Fruit fly (Drosophila melanogaster) whole organism, embryonic: ENCODE results near the gene Pisd.

Source experiments
- ATbp ChIP-seq: fragments of 200-800 bp; sonication (Bioruptor generic); optimal IDR thresholded peaks from 2 replicates; lab custom pipeline; 2017; ENCODE audit warnings: missing biosample characterization, mild to moderate bottlenecking, missing genetic modification characterization, missing genetic modification reagents
- CG10147 ChIP-seq: fragments of 200-800 bp; sonication (Bioruptor generic); optimal IDR thresholded peaks from 2 replicates; lab custom pipeline; 2019; ENCODE audit warnings: missing biosample characterization, mild to moderate bottlenecking, missing genetic modification characterization, moderate library complexity
- CG10431 ChIP-seq: fragments of 200-800 bp; sonication (Bioruptor generic); optimal IDR thresholded peaks from 3 replicates; lab custom pipeline; 2018; ENCODE audit warnings: missing biosample characterization, mild to moderate bottlenecking, missing genetic modification characterization
- CG12219 ChIP-seq: fragments of 200-800 bp; sonication (Bioruptor generic); optimal IDR thresholded peaks from 3 replicates; lab custom pipeline; 2018; ENCODE audit warnings: missing biosample characterization, mild to moderate bottlenecking, missing genetic modification characterization
- CG13123 ChIP-seq: fragments of 200-800 bp; sonication (Bioruptor generic); optimal IDR thresholded peaks from 2 replicates; lab custom pipeline; 2016; ENCODE audit warnings: missing biosample characterization, missing genetic modification characterization
- CG14965 ChIP-seq: fragments of 200-800 bp; sonication (Bioruptor generic); optimal IDR thresholded peaks from 2 replicates; lab custom pipeline; 2016; ENCODE audit warnings: missing biosample characterization, missing genetic modification characterization, borderline replicate concordance
- CG15073 ChIP-seq: fragments of 200-800 bp; sonication (Bioruptor generic); optimal IDR thresholded peaks from 2 replicates; lab custom pipeline; 2016; ENCODE audit warnings: missing biosample characterization, missing genetic modification characterization
- CG17361 ChIP-seq: fragments of 200-800 bp; sonication (Bioruptor generic); IDR thresholded peaks from 3 replicates; pipeline ENCODE4 v1.3.6; 2022; ENCODE audit warnings: missing biosample characterization, missing genetic modification characterization
- CG17385 ChIP-seq: fragments of 200-800 bp; sonication (Bioruptor generic); optimal IDR thresholded peaks from 3 replicates; lab custom pipeline; 2018; ENCODE audit warnings: missing biosample characterization, mild to moderate bottlenecking, missing genetic modification characterization
- CG18262 ChIP-seq: fragments of 200-800 bp; optimal IDR thresholded peaks from 3 replicates; lab custom pipeline; 2019; ENCODE audit warnings: missing biosample characterization, mild to moderate bottlenecking, missing genetic modification characterization, moderate library complexity
- CG18764 ChIP-seq: fragments of 200-800 bp; sonication (Bioruptor generic); optimal IDR thresholded peaks from 3 replicates; lab custom pipeline; 2016; ENCODE audit warnings: missing biosample characterization, missing genetic modification characterization
- CG2889 ChIP-seq: fragments of 200-800 bp; sonication (Bioruptor generic); IDR thresholded peaks from 3 replicates; pipeline ENCODE4 v1.3.6; 2022; ENCODE audit warnings: missing biosample characterization, missing genetic modification characterization
- CG34224 ChIP-seq: fragments of 200-800 bp; sonication (Bioruptor generic); IDR thresholded peaks from 3 replicates; pipeline ENCODE4 v1.3.6; 2022; ENCODE audit warnings: missing biosample characterization, missing genetic modification characterization; ENCODE audit not compliant: partially characterized antibody
- CG42726 ChIP-seq: fragments of 200-800 bp; sonication (Bioruptor generic); IDR thresholded peaks from 2 replicates; pipeline ENCODE4 v1.3.6; 2022; ENCODE audit warnings: missing biosample characterization, missing genetic modification characterization; ENCODE audit not compliant: partially characterized antibody
- CG6654 ChIP-seq: fragments of 200-800 bp; sonication (Bioruptor generic); optimal IDR thresholded peaks from 2 replicates; lab custom pipeline; 2017; ENCODE audit warnings: missing biosample characterization, mild to moderate bottlenecking, missing genetic modification characterization
- CG6683 ChIP-seq: fragments of 200-800 bp; sonication (Bioruptor generic); optimal IDR thresholded peaks from 2 replicates; lab custom pipeline; 2017; ENCODE audit warnings: missing biosample characterization, mild to moderate bottlenecking, missing genetic modification characterization, missing genetic modification reagents
- CG6765 ChIP-seq: fragments of 200-800 bp; sonication (Bioruptor generic); optimal IDR thresholded peaks from 3 replicates; lab custom pipeline; 2017; ENCODE audit warnings: missing biosample characterization, mild to moderate bottlenecking, missing genetic modification characterization
- CG7987 ChIP-seq: fragments of 200-800 bp; sonication (Bioruptor generic); optimal IDR thresholded peaks from 2 replicates; lab custom pipeline; 2018; ENCODE audit warnings: missing biosample characterization, mild to moderate bottlenecking, missing genetic modification characterization, moderate library complexity
- CG9215 ChIP-seq: fragments of 200-800 bp; sonication (Bioruptor generic); IDR thresholded peaks from 2 replicates; pipeline ENCODE4 v1.3.6; 2022; ENCODE audit warnings: missing biosample characterization, missing genetic modification characterization
- CHES-1-like ChIP-seq: fragments of 200-800 bp; sonication (Bioruptor generic); optimal IDR thresholded peaks from 2 replicates; lab custom pipeline; 2016; ENCODE audit warnings: missing biosample characterization, missing genetic modification characterization
- Camta ChIP-seq: fragments of 200-800 bp; sonication (Bioruptor generic); optimal IDR thresholded peaks from 2 replicates; lab custom pipeline; 2016; ENCODE audit warnings: missing biosample characterization, missing genetic modification characterization
- CoRest ChIP-seq: fragments of 200-800 bp; sonication (Bioruptor generic); optimal IDR thresholded peaks from 3 replicates; lab custom pipeline; 2018; ENCODE audit warnings: missing biosample characterization, mild to moderate bottlenecking, missing genetic modification characterization, moderate library complexity
- Dbx ChIP-seq: fragments of 200-800 bp; sonication (Bioruptor generic); IDR thresholded peaks from 3 replicates; pipeline ENCODE4 v1.3.6; 2022; ENCODE audit warnings: missing biosample characterization, missing genetic modification characterization
- Doc2 ChIP-seq: fragments of 200-800 bp; sonication (Bioruptor generic); IDR thresholded peaks from 2 replicates; pipeline ENCODE4 v1.3.6; 2022; ENCODE audit warnings: missing biosample characterization, missing genetic modification characterization
- Dref ChIP-seq: fragments of 200-800 bp; sonication (Bioruptor generic); IDR thresholded peaks from 2 replicates; pipeline ENCODE4 v1.3.6; 2022; ENCODE audit warnings: missing biosample characterization, missing genetic modification characterization
- Fer1 ChIP-seq: fragments of 200-800 bp; sonication (Bioruptor generic); optimal IDR thresholded peaks from 2 replicates; lab custom pipeline; 2017; ENCODE audit warnings: missing biosample characterization, mild to moderate bottlenecking, missing genetic modification characterization
- Fer2 ChIP-seq: fragments of 200-800 bp; sonication (Bioruptor generic); optimal IDR thresholded peaks from 2 replicates; lab custom pipeline; 2018; ENCODE audit warnings: missing biosample characterization, mild to moderate bottlenecking, missing genetic modification characterization, moderate library complexity
- Hr3 ChIP-seq: fragments of 200-800 bp; sonication (Bioruptor generic); optimal IDR thresholded peaks from 3 replicates; lab custom pipeline; 2016; ENCODE audit warnings: missing biosample characterization, missing genetic modification characterization
- Lpt ChIP-seq: fragments of >200 bp; optimal IDR thresholded peaks from 2 replicates; lab custom pipeline; 2018; ENCODE audit warnings: missing biosample characterization, missing genetic modification characterization
- Max ChIP-seq: fragments of 200-800 bp; sonication (Bioruptor generic); optimal IDR thresholded peaks from 2 replicates; lab custom pipeline; 2016; ENCODE audit warnings: missing biosample characterization, mild to moderate bottlenecking, missing genetic modification characterization
- Mes4 ChIP-seq: fragments of 200-800 bp; sonication (Bioruptor generic); optimal IDR thresholded peaks from 2 replicates; lab custom pipeline; 2016; ENCODE audit warnings: missing biosample characterization, missing genetic modification characterization
- NC2α ChIP-seq: fragments of 200-800 bp; sonication (Bioruptor generic); optimal IDR thresholded peaks from 2 replicates; lab custom pipeline; 2016; ENCODE audit warnings: missing biosample characterization, missing genetic modification characterization
- Nf-YA ChIP-seq: fragments of 200-800 bp; sonication (Bioruptor generic); IDR thresholded peaks from 2 replicates; pipeline ENCODE4 v1.3.6; 2022; ENCODE audit warnings: missing biosample characterization, missing genetic modification characterization
- Optix ChIP-seq: fragments of 200-800 bp; sonication (Bioruptor generic); IDR thresholded peaks from 3 replicates; pipeline ENCODE4 v1.3.6; 2022; ENCODE audit warnings: missing biosample characterization, missing genetic modification characterization
- ab ChIP-seq: fragments of 200-800 bp; sonication (Bioruptor generic); optimal IDR thresholded peaks from 2 replicates; lab custom pipeline; 2016; ENCODE audit warnings: missing biosample characterization, missing genetic modification characterization
- ara ChIP-seq: fragments of 200-800 bp; sonication (Bioruptor generic); IDR thresholded peaks from 2 replicates; pipeline ENCODE4 v1.3.6; 2022; ENCODE audit warnings: missing biosample characterization, missing genetic modification characterization
- ash1 ChIP-seq: fragments of 200-800 bp; sonication (Bioruptor generic); optimal IDR thresholded peaks from 2 replicates; lab custom pipeline; 2018; ENCODE audit warnings: missing biosample characterization, mild to moderate bottlenecking, missing genetic modification characterization
- chif ChIP-seq, 2 experiments: fragments of 200-800 bp; sonication (Bioruptor generic); optimal IDR thresholded peaks; 3 replicates each; lab custom pipeline; 2016; ENCODE audit warnings: missing biosample characterization in 2 of 2, missing genetic modification characterization in 2 of 2
- dati ChIP-seq: fragments of 200-800 bp; sonication (Bioruptor generic); IDR thresholded peaks from 2 replicates; pipeline ENCODE4 v1.3.6; 2022; ENCODE audit warnings: missing biosample characterization, missing genetic modification characterization
- exex ChIP-seq: fragments of 200-800 bp; sonication (Bioruptor generic); optimal IDR thresholded peaks from 4 replicates; lab custom pipeline; 2018; ENCODE audit warnings: missing biosample characterization, mild to moderate bottlenecking, missing genetic modification characterization, moderate library complexity
- fd96Cb ChIP-seq: fragments of 200-800 bp; sonication (Bioruptor generic); optimal IDR thresholded peaks from 2 replicates; lab custom pipeline; 2018; ENCODE audit warnings: missing biosample characterization, mild to moderate bottlenecking, missing genetic modification characterization, moderate library complexity
- gsb-n ChIP-seq: fragments of 200-800 bp; sonication (Bioruptor generic); optimal IDR thresholded peaks from 3 replicates; lab custom pipeline; 2018; ENCODE audit warnings: missing biosample characterization, mild to moderate bottlenecking, missing genetic modification characterization
- maf-S ChIP-seq: fragments of 200-800 bp; sonication (Bioruptor generic); optimal IDR thresholded peaks from 2 replicates; lab custom pipeline; 2016; ENCODE audit warnings: missing biosample characterization, missing genetic modification characterization
- mirr ChIP-seq: fragments of 200-800 bp; sonication (Bioruptor generic); optimal IDR thresholded peaks from 3 replicates; lab custom pipeline; 2018; ENCODE audit warnings: missing biosample characterization, mild to moderate bottlenecking, missing genetic modification characterization
- mld ChIP-seq: fragments of 200-800 bp; sonication (Bioruptor generic); IDR thresholded peaks from 3 replicates; pipeline ENCODE4 v1.3.6; 2022; ENCODE audit warnings: missing biosample characterization, missing genetic modification characterization; ENCODE audit not compliant: partially characterized antibody
- nom ChIP-seq: fragments of 200-800 bp; sonication (Bioruptor generic); optimal IDR thresholded peaks from 2 replicates; lab custom pipeline; 2017; ENCODE audit warnings: missing biosample characterization, missing genetic modification characterization, mild to moderate bottlenecking, moderate library complexity, missing genetic modification reagents
- psq ChIP-seq: fragments of 200-800 bp; sonication (Bioruptor generic); optimal IDR thresholded peaks from 2 replicates; lab custom pipeline; 2017; ENCODE audit warnings: missing biosample characterization, missing genetic modification characterization
- shn ChIP-seq: fragments of 200-800 bp; sonication (Bioruptor generic); optimal IDR thresholded peaks from 3 replicates; lab custom pipeline; 2016; ENCODE audit warnings: missing biosample characterization, missing genetic modification characterization
- tin ChIP-seq: fragments of 200-800 bp; sonication (Bioruptor generic); optimal IDR thresholded peaks from 3 replicates; lab custom pipeline; 2016; ENCODE audit warnings: missing biosample characterization, missing genetic modification characterization
- wek ChIP-seq: fragments of 200-800 bp; sonication (Bioruptor generic); optimal IDR thresholded peaks from 3 replicates; lab custom pipeline; 2018; ENCODE audit warnings: missing biosample characterization, mild to moderate bottlenecking, missing genetic modification characterization, moderate library complexity
- z ChIP-seq: fragments of 200-800 bp; sonication (Bioruptor generic); IDR thresholded peaks from 3 replicates; pipeline ENCODE4 v1.3.6; 2022; ENCODE audit warnings: missing biosample characterization, missing genetic modification characterization
- zf30C ChIP-seq: fragments of 200-800 bp; sonication (Bioruptor generic); optimal IDR thresholded peaks from 3 replicates; lab custom pipeline; 2018; ENCODE audit warnings: missing biosample characterization, mild to moderate bottlenecking, missing genetic modification characterization

The Pisd gene

dm6 chr3R:24091653-24092052 is 41.1 kb downstream of the Pisd start (continued):
- TF ChIP-seq ATbp (GFP tag; lab: Kevin White, UChicago), result no peak
- TF ChIP-seq Fer2 (tag; lab: Kevin White, UChicago), result no peak
- no peak for TF ChIP-seq chif (GFP tag; optimal IDR thresholded peaks at IDR 0.05; lab: Kevin White, UChicago)
- TF ChIP-seq CG6654 (GFP tag; lab: Kevin White, UChicago), result no peak
- no peak for TF ChIP-seq mirr (GFP tag; lab: Kevin White, UChicago)
- TF ChIP-seq CG42726 (GFP tag; lab: Robert Waterston, UW), result no peak
- TF ChIP-seq CG17385 (GFP tag; lab: Kevin White, UChicago), result peak; percentile 14
- TF ChIP-seq gsb-n (tag; lab: Kevin White, UChicago), result no peak
- no peak for TF ChIP-seq CG6765 (GFP tag; lab: Kevin White, UChicago)
- TF ChIP-seq wek, result no peak
- TF ChIP-seq CG9215 (GFP tag; lab: Robert Waterston, UW), result no peak
- TF ChIP-seq shn, result no peak
- TF ChIP-seq Doc2 (GFP tag; lab: Robert Waterston, UW), result no peak
- TF ChIP-seq Max, result no peak
- TF ChIP-seq Dref (GFP tag; lab: Robert Waterston, UW), result no peak
- no peak for TF ChIP-seq dati (GFP tag; lab: Robert Waterston, UW)
- no peak for TF ChIP-seq CG18764
- TF ChIP-seq exex (tag; lab: Kevin White, UChicago), result no peak
- no peak for TF ChIP-seq tin (GFP tag; lab: Kevin White, UChicago)
- TF ChIP-seq mld (GFP tag; lab: Robert Waterston, UW), result no peak
- no peak for TF ChIP-seq ab (GFP tag; lab: Kevin White, UChicago)
- no peak for TF ChIP-seq CG15073 (GFP tag; lab: Kevin White, UChicago)
- no peak for TF ChIP-seq zf30C
- TF ChIP-seq CG2889, result no peak
- no peak for TF ChIP-seq CG18262 (tag; lab: Kevin White, UChicago)
- TF ChIP-seq Nf-YA (GFP tag; lab: Robert Waterston, UW), result no peak
- no peak for TF ChIP-seq CG10431 (GFP tag; lab: Kevin White, UChicago)
- no peak for TF ChIP-seq Camta (GFP tag; lab: Kevin White, UChicago)
- TF ChIP-seq z (GFP tag; lab: Robert Waterston, UW), result no peak
- no peak for TF ChIP-seq CHES-1-like (GFP tag; lab: Kevin White, UChicago)
- no peak for TF ChIP-seq Hr3 (GFP tag; lab: Kevin White, UChicago)
- no peak for TF ChIP-seq nom
- TF ChIP-seq Mes4 (GFP tag; lab: Kevin White, UChicago), result no peak
- no peak for TF ChIP-seq CG10147 (GFP tag; lab: Kevin White, UChicago)
- TF ChIP-seq CG7987 (GFP tag; lab: Kevin White, UChicago), result no peak
- no peak for TF ChIP-seq Optix (GFP tag; lab: Robert Waterston, UW)
- TF ChIP-seq Fer1, result peak; percentile 25
- no peak for TF ChIP-seq NC2α (GFP tag; lab: Kevin White, UChicago)
- peak; percentile 14; the same call in 1 of the 3 replicates for TF ChIP-seq Dbx
- no peak for TF ChIP-seq ara (GFP tag; lab: Robert Waterston, UW)
- no peak for TF ChIP-seq ash1 (GFP tag; lab: Kevin White, UChicago)
- no peak for TF ChIP-seq Lpt
- TF ChIP-seq CG13123, result no peak
- no peak for TF ChIP-seq CG6683 (GFP tag; lab: Kevin White, UChicago)
- TF ChIP-seq CG34224 (GFP tag; lab: Robert Waterston, UW), result no peak
- no peak for TF ChIP-seq maf-S (GFP tag; lab: Kevin White, UChicago)
- no peak for TF ChIP-seq CG14965 (GFP tag; lab: Kevin White, UChicago)
- TF ChIP-seq CG17361 (GFP tag; lab: Robert Waterston, UW), result no peak
- no peak for TF ChIP-seq CoRest
- TF ChIP-seq psq (GFP tag; lab: Kevin White, UChicago), result no peak
- TF ChIP-seq CG12219, result no peak
- TF ChIP-seq fd96Cb, result no peak
